Fruit fly (Drosophila melanogaster): Measurements from ENCODE around the gene CG7560.

The CG7560 gene

DNA sequence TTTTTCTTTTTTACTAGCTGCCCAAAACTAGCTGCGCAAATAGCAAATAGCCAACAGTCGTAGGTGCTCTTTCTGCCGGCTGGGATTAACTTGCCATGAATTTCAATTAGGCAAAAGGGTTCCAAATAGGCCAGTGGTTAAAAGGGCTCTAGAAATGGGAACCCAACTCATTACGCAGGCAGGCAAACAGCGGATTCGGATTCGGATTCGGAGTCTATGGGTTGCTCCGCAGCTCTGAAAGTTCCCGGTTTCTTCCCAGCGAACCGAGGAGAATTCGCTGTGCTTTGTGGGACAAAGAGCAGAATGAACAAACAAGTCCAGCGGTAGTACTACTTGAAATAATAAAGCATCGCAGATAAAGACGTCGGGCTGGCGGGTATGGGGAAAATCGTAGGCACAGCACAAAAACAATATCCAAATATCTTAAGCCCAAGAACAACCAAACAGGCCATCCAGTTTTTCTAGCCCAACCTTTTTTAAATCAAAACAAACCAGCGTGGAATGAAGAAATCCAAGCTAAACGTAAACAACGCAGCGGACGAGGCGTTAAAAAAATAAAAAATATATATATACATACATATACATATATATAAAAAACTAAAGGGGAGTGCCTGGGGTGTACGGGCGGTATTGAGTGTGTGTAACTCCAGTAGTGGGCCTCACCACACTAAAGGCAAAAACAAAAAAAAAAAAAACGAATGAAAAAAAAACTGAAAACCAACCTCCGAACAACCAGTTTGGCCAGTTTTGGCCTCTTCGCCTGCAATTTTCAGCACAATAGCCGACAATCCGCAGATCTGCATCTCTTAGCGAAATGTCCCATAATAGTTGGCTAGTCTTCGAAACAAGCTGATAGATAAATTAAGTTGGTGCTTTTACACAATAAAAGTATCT is 17.2 kb downstream of the CG7560 start:
- TF ChIP-seq ttk (optimal IDR thresholded peaks at IDR 0.05) (no peak), h (optimal IDR thresholded peaks at IDR 0.05) (no peak), psq (optimal IDR thresholded peaks at IDR 0.05) (no peak), Myc (optimal IDR thresholded peaks at IDR 0.05) (no peak), insv (optimal IDR thresholded peaks at IDR 0.05) (no peak), Sin3A (optimal IDR thresholded peaks at IDR 0.05) (no peak)

DNA sequence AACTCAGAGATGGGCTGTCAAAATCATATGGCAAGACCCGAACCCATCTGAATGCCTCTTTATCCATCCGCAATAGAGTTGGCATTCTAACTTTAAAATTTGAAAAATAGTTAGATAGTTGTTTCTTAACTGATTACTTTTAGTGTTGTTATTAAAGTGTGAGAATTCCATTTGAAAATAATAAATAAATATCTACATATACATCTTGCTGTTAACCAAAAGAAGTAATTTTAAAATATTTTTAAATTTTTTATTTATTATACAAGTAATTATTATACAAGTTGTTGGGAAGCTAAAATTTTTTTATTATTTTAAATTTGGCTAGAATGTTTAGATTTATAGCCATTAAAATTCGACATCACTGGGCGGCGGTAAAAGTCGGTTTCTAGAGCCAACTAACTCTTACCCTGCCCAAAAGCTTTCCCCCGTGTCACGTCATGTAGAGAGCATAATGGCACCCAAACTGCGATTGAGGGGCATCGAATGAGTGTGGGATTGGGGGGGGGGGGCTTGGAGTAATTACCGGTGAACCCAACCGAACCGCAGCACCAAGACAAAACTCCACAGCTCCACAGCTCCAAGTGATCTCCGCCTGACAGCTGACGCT is 18.6 kb downstream of the CG7560 start:
- no peak for TF ChIP-seq h (optimal IDR thresholded peaks at IDR 0.05)
- no peak for TF ChIP-seq psq (optimal IDR thresholded peaks at IDR 0.05)
- TF ChIP-seq ttk (optimal IDR thresholded peaks at IDR 0.05) = no peak
- no peak for TF ChIP-seq Sin3A (optimal IDR thresholded peaks at IDR 0.05)
- no peak for TF ChIP-seq insv (optimal IDR thresholded peaks at IDR 0.05)
- TF ChIP-seq Myc (optimal IDR thresholded peaks at IDR 0.05) = no peak

DNA sequence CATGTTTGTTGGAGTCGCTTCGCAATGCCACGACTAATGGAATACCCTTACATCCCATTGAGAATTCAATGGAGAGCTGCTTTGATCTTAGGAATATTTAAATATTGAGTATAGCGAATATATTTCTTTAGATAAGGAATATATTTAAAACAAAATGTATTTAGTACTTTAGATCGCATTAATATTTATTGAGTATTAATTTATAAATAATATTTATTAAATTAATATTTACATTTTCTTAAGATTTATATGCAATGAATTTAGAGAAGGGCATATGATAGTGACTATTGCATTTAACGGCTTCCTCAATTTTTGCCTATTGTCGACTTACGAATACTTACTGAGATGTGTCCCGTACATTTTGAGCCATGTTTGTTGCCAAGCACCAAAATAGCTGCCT is 19.2 kb downstream of the CG7560 start:
- no peak for TF ChIP-seq Myc (optimal IDR thresholded peaks at IDR 0.05)
- no peak for TF ChIP-seq psq (optimal IDR thresholded peaks at IDR 0.05)
- no peak for TF ChIP-seq ttk (optimal IDR thresholded peaks at IDR 0.05)
- no peak for TF ChIP-seq h (optimal IDR thresholded peaks at IDR 0.05)
- no peak for TF ChIP-seq insv (optimal IDR thresholded peaks at IDR 0.05)
- TF ChIP-seq Sin3A (optimal IDR thresholded peaks at IDR 0.05) = no peak

DNA sequence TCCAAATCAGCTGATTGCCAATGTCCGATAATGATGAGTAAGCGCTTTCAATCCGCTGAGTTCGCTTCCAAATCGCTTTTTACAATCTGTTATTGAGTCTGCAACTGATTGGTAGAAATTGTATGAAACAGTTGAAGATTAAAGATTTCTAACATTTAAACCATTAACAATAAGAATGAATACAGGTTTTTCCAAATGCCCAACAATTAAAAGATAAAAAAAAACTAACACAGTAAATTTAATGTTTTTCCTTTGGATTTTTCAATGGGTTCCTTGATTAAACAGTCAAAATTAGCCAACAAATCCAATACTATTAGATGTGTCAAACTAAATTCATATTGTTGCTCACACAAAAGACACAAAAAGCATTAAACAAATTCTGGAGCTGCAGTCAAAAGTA is 19.9 kb downstream of the CG7560 start, which contains the start of gene CG7557:
CG7557 (plus strand) TSS at position 301 of the 400 bp plus-strand sequence.
- TF ChIP-seq ttk (optimal IDR thresholded peaks at IDR 0.05) = no peak
- TF ChIP-seq insv (optimal IDR thresholded peaks at IDR 0.05) = no peak
- no peak for TF ChIP-seq h (optimal IDR thresholded peaks at IDR 0.05)

DNA sequence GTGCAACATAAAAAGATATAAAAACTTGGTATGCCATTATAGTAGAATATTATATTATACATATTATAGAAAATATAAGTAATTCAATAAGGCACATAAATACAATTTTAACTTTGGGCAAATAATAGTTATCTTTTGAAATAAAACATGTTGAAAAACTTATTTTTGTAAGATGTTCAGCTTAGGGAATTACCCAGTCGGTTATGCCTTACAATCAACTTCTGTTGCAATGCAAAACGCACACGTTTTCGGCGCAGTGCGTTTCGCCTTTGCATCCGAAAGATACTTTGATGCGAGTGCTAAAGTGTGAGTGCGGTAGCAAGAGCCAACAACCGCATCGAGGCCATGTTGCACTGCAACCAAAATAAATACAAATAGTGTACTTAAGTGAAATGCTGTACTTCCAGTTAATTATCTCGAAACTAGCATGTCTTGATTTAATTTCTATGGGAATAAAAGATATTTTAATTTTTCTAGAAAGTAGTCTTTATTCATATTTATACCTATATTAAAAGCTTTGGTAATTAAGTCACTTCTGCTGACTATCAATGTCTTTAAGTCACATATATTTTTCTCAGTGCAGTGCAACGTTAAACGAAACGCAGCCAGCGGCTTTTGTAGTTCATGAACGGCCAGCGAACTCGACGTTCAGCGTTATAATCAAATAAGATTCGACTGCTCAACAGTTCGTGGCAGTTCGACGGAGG is 22.2 kb downstream of the CG7560 start:
- TF ChIP-seq psq (optimal IDR thresholded peaks at IDR 0.05) = no peak
- no peak for TF ChIP-seq insv (optimal IDR thresholded peaks at IDR 0.05)

DNA sequence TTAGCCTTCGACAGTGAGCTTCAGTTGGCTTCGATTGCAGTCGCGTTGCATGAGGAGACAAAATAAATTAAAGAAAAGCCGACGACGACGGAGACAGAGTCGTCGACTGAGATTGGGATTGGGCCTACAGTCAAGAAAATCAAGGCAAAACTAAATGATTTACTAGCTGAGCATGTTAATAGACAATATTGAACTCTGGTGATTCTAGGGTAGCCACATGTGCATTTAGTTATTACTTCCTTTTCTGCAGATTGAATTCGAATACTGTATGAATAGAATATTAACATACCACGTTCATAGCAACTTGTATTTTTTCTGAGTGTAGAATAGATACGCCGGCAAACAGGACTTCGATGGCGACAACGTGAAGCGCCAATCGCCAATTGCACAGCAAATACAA is 23.4 kb downstream of the CG7560 start:
- TF ChIP-seq ttk (optimal IDR thresholded peaks at IDR 0.05) (no peak), Sin3A (optimal IDR thresholded peaks at IDR 0.05) (no peak), Myc (optimal IDR thresholded peaks at IDR 0.05) (no peak), insv (optimal IDR thresholded peaks at IDR 0.05) (no peak), psq (optimal IDR thresholded peaks at IDR 0.05) (no peak), h (optimal IDR thresholded peaks at IDR 0.05) (no peak)

DNA sequence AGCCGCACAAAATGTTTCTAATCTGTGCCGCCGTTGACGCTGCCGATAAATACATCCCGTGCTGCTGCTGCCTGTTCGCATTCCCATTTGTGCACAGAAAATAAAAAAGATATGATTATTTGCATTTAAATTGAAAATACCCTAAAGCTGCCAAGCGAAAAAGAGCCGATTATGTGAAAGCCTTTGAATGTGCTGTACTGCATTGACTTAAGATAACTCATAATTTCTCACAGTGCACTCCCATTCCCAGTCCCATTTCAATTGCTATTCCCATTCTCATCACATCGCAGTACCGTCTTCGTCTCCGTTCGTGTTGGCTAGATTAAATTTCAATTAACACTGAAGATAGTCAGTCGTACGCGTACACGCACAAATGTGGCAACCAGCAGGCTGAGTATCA is 24.0 kb downstream of the CG7560 start:
- TF ChIP-seq insv (optimal IDR thresholded peaks at IDR 0.05) (no peak), psq (optimal IDR thresholded peaks at IDR 0.05) (no peak), ttk (optimal IDR thresholded peaks at IDR 0.05) (no peak), Sin3A (optimal IDR thresholded peaks at IDR 0.05) (no peak), Myc (optimal IDR thresholded peaks at IDR 0.05) (no peak), h (optimal IDR thresholded peaks at IDR 0.05) (no peak)

DNA sequence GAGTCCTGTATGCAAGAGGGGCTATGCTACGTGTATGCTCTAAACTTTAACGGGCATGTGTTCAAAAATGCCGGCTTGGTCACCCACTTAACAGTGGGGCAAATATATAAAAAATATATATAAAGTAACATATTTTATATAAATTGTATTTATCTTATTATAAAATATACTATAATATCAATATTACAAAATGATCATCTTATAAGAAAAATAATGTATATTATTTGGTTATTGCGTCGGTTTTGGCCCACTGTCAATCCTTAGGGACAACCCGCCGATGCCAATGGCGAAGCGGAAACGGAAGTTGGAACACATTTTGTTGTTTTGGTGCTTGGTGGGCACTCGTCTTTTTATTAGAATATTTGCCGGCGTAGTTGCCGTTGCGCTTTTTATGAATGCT is 25.6 kb downstream of the CG7560 start:
- TF ChIP-seq insv (optimal IDR thresholded peaks at IDR 0.05) (no peak), ttk (optimal IDR thresholded peaks at IDR 0.05) (no peak), Myc (optimal IDR thresholded peaks at IDR 0.05) (no peak), h (optimal IDR thresholded peaks at IDR 0.05) (no peak), psq (optimal IDR thresholded peaks at IDR 0.05) (no peak), Sin3A (optimal IDR thresholded peaks at IDR 0.05) (no peak)

DNA sequence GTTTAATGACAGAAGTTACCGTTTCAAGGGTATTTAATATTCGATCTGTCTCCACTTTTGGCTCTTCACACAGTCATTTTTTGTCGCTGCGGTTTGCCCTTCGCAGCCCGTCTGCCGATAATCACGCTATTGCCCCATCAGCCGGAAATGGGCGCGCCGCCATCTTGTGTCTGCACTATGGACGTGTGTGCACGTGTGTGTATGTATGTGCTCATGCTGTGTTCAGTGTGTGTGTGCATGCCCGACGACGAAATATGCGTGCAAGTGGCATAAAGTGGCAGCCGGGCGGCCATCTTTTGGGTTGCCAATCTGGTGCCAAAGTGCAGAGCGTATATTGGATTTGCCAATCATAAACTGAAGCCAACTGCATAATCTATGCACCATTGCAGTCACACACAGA is 29.5 kb downstream of the CG7560 start:
- no peak for TF ChIP-seq insv (optimal IDR thresholded peaks at IDR 0.05)
- TF ChIP-seq ttk (optimal IDR thresholded peaks at IDR 0.05) = no peak
- no peak for TF ChIP-seq psq (optimal IDR thresholded peaks at IDR 0.05)
- TF ChIP-seq Myc (optimal IDR thresholded peaks at IDR 0.05) = no peak
- no peak for TF ChIP-seq h (optimal IDR thresholded peaks at IDR 0.05)
- no peak for TF ChIP-seq Sin3A (optimal IDR thresholded peaks at IDR 0.05)

DNA sequence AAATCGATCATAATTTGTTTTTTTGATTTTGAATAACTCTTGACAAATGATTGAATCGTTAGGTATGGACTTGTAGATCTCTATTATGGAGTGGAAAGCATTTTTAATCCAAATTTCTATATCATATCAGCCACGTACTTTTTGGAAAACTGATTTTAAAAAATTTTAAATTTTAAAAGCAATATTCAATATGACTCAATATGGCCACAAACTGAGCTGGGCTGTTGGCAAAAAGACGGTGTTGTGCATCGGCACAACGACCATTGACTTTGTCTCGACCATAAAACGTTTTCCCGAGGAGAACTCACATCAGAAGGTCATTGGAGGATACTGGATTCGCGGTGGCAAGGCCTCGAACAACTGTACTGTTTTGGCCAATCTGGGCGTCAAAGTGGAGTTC is 33.4 kb downstream of the CG7560 start, which contains the start of the genes CG12289 and CG7551:
CG12289 (minus strand) TSS at position 101 of the 400 bp plus-strand sequence.
CG7551 (plus strand) TSS at position 121 of the 400 bp plus-strand sequence.
- TF ChIP-seq Sin3A (optimal IDR thresholded peaks at IDR 0.05) (no peak), insv (optimal IDR thresholded peaks at IDR 0.05) (no peak), ttk (optimal IDR thresholded peaks at IDR 0.05) (no peak), h (optimal IDR thresholded peaks at IDR 0.05) (no peak), psq (optimal IDR thresholded peaks at IDR 0.05) (no peak), Myc (optimal IDR thresholded peaks at IDR 0.05) (no peak)

DNA sequence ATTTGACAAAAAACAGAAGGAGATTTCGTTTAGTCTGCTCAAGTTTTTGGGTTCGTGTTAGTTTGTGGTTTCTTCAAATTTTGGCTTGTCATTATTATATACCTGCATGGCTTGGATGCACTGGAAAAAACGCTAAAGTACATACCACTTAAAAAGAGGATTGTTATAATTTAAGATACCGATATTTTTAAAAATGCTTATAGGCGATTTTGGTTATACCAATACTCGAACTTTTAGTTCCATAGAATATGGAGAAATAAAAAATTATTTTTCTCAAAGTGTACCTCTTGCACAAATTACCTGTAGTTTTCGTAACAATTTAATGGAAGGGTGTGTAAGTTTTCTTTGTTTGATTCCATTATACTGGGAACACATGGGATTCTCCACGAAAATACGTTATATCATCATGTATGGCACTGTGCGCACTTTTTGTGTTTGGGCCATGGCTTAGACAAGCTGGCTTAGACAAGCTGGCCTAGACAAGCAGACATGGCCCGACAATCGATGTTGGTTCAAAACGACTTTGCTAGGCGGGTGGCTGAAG is 40.5 kb downstream of the CG7560 start, which contains the start of gene Fum3:
Fum3 (minus strand) TSS at position 494 of the 544 bp plus-strand sequence.
- TF ChIP-seq psq (optimal IDR thresholded peaks at IDR 0.05) (no peak), h (optimal IDR thresholded peaks at IDR 0.05) (no peak), ttk (optimal IDR thresholded peaks at IDR 0.05) (no peak), Myc (optimal IDR thresholded peaks at IDR 0.05) (no peak)

DNA sequence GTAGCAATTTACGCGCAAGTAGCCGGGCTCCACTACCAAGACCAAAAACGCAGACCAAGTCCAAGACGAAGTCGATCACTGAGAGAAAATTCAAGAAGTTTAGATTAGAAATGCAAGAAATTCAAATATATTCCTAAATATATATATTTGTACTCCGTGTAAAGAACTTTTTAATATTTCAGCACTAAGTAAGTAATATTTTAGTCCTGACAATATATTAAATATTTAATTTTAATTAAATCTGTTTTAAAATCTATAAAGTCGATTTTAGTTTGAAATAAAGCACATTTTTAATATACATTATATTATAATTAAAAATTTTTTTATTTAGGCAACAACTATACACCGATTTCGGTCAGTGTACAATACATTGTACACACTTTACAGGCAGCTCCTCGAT is 42.0 kb downstream of the CG7560 start:
- TF ChIP-seq psq (optimal IDR thresholded peaks at IDR 0.05) (no peak), Myc (optimal IDR thresholded peaks at IDR 0.05) (no peak), h (optimal IDR thresholded peaks at IDR 0.05) (no peak), ttk (optimal IDR thresholded peaks at IDR 0.05) (no peak), insv (optimal IDR thresholded peaks at IDR 0.05) (no peak), Sin3A (optimal IDR thresholded peaks at IDR 0.05) (no peak)
